Fruit fly (Drosophila melanogaster): ENCODE results near the gene Sirt2.

Gene Sirt2

dm6 chr3R:20285678-20286449 lies 42.4 kb upstream of the Sirt2 start (continued):
- TF ChIP-seq slbo (GFP tag; IDR thresholded peaks at IDR 0.05): no peak
- TF ChIP-seq CG9727 (GFP tag; optimal IDR thresholded peaks at IDR 0.05): peak; percentile 78
- TF ChIP-seq CG4730 (GFP tag; IDR thresholded peaks at IDR 0.05): no peak; the same call in 1 of the 2 replicates
- no peak for TF ChIP-seq ems (GFP tag; optimal IDR thresholded peaks at IDR 0.05)
- TF ChIP-seq ssp (GFP tag; IDR thresholded peaks at IDR 0.05): 0 out of 2 replicates have a peak, but pooled peaks have one; percentile 18
- peak; percentile 61 for TF ChIP-seq CG4820 (GFP tag; optimal IDR thresholded peaks at IDR 0.05)
- TF ChIP-seq chif (GFP tag; optimal IDR thresholded peaks at IDR 0.05): peak; percentile 57 to 67
- peak; percentile 40 for TF ChIP-seq CG10654 (GFP tag; optimal IDR thresholded peaks at IDR 0.05)
- peak; percentile 42 for TF ChIP-seq sisA (GFP tag; IDR thresholded peaks at IDR 0.05)
- no peak for TF ChIP-seq crc (GFP tag; optimal IDR thresholded peaks at IDR 0.05)
- TF ChIP-seq cg (GFP tag; optimal IDR thresholded peaks at IDR 0.05): peak; percentile 46
- peak; percentile 48 for TF ChIP-seq CG8944 (GFP tag; optimal IDR thresholded peaks at IDR 0.05)
- peak; percentile 55 for TF ChIP-seq CG8281 (tag; optimal IDR thresholded peaks at IDR 0.05)
- no peak for TF ChIP-seq zen (tag; optimal IDR thresholded peaks at IDR 0.05)
- TF ChIP-seq ham (GFP tag; IDR thresholded peaks at IDR 0.05): no peak
- no peak for TF ChIP-seq CG15514 (GFP tag; optimal IDR thresholded peaks at IDR 0.05)
- TF ChIP-seq CG6765 (GFP tag; optimal IDR thresholded peaks at IDR 0.05): no peak
- no peak for TF ChIP-seq gsb (GFP tag; IDR thresholded peaks at IDR 0.05)
- peak; percentile 60 for TF ChIP-seq ash1 (GFP tag; optimal IDR thresholded peaks at IDR 0.05)
- no peak for TF ChIP-seq Atf6 (GFP tag; IDR thresholded peaks at IDR 0.05)
- TF ChIP-seq CG12236 (GFP tag; optimal IDR thresholded peaks at IDR 0.05): peak; percentile 20
- no peak for TF ChIP-seq Fer2 (tag; optimal IDR thresholded peaks at IDR 0.05)
- no peak for TF ChIP-seq lilli (GFP tag; optimal IDR thresholded peaks at IDR 0.05)
- peak; percentile 19 for TF ChIP-seq CG3163 (GFP tag; optimal IDR thresholded peaks at IDR 0.05)
- TF ChIP-seq scrt (GFP tag; optimal IDR thresholded peaks at IDR 0.05): peak; percentile 37
- TF ChIP-seq CG1529 (GFP tag; optimal IDR thresholded peaks at IDR 0.05): peak; percentile 76
- peak; percentile 49 for TF ChIP-seq CG10543 (GFP tag; optimal IDR thresholded peaks at IDR 0.05)
- TF ChIP-seq Lhr (GFP tag; optimal IDR thresholded peaks at IDR 0.05): peak; percentile 63
- TF ChIP-seq fd96Cb (tag; optimal IDR thresholded peaks at IDR 0.05): peak; percentile 40
- TF ChIP-seq slp2 (GFP tag; optimal IDR thresholded peaks at IDR 0.05): no peak
- TF ChIP-seq tx (GFP tag; optimal IDR thresholded peaks at IDR 0.05): no peak
- no peak for TF ChIP-seq sug (tag; optimal IDR thresholded peaks at IDR 0.05)
- no peak for TF ChIP-seq CG4617 (GFP tag; optimal IDR thresholded peaks at IDR 0.05; ENCODE audit: borderline replicate concordance)
- no peak for TF ChIP-seq Ravus (GFP tag; IDR thresholded peaks at IDR 0.05)
- peak; percentile 53 for TF ChIP-seq sob (GFP tag; IDR thresholded peaks at IDR 0.05)
- no peak for TF ChIP-seq bbx (GFP tag; IDR thresholded peaks at IDR 0.05; ENCODE audit: partially characterized antibody)
- no peak for TF ChIP-seq CG42726 (GFP tag; IDR thresholded peaks at IDR 0.05; ENCODE audit: partially characterized antibody)
- TF ChIP-seq BtbVII (GFP tag; optimal IDR thresholded peaks at IDR 0.05): peak; percentile 11
- TF ChIP-seq CG7963 (GFP tag; IDR thresholded peaks at IDR 0.05; ENCODE audit: partially characterized antibody): no peak
- no peak for TF ChIP-seq Opbp (GFP tag; IDR thresholded peaks at IDR 0.05; ENCODE audit: partially characterized antibody)
- peak; percentile 32 for TF ChIP-seq MTF-1 (GFP tag; optimal IDR thresholded peaks at IDR 0.05; ENCODE audit: borderline replicate concordance)
- TF ChIP-seq CG8924 (tag; optimal IDR thresholded peaks at IDR 0.05): peak; percentile 50
- 0 out of 2 replicates have a peak, but pooled peaks have one; percentile 15 for TF ChIP-seq ap (GFP tag; IDR thresholded peaks at IDR 0.05)
- no peak for TF ChIP-seq wor (GFP tag; IDR thresholded peaks at IDR 0.05)
- 0 out of 4 replicates have a peak, but pooled peaks have one; percentile 2 for TF ChIP-seq Gug (GFP tag; IDR thresholded peaks at IDR 0.05)
- no peak for TF ChIP-seq h (optimal IDR thresholded peaks at IDR 0.05)
- peak; percentile 91 for TF ChIP-seq CG2875 (GFP tag; optimal IDR thresholded peaks at IDR 0.05)
- TF ChIP-seq btn (GFP tag; optimal IDR thresholded peaks at IDR 0.05): peak; percentile 73
- no peak for TF ChIP-seq Hmr (GFP tag; optimal IDR thresholded peaks at IDR 0.05)
